Worm (Caenorhabditis elegans) whole organism, midembryonic: ENCODE measurements around the gene aco-1.

Source experiments
- klf-2 ChIP-seq: fragments of 200-800 bp; sonication (Bioruptor generic); conservative IDR thresholded peaks from 2 replicates; pipeline ENCODE4 v1.3.6; 2022; ENCODE audit warnings: missing genetic modification reagents, missing genetic modification characterization, missing compliant biosample characterization
- ref-1 ChIP-seq: fragments of 200-800 bp; sonication (Bioruptor generic); conservative IDR thresholded peaks from 2 replicates; pipeline ENCODE4 v1.3.6; 2022; ENCODE audit warnings: missing genetic modification reagents, missing genetic modification characterization, missing compliant biosample characterization
- ztf-29 ChIP-seq: fragments of 200-800 bp; sonication (Bioruptor generic); IDR thresholded peaks from 2 replicates; pipeline ENCODE4 v1.3.6; 2022; ENCODE audit warnings: missing genetic modification reagents, missing genetic modification characterization, missing compliant biosample characterization

DNA sequence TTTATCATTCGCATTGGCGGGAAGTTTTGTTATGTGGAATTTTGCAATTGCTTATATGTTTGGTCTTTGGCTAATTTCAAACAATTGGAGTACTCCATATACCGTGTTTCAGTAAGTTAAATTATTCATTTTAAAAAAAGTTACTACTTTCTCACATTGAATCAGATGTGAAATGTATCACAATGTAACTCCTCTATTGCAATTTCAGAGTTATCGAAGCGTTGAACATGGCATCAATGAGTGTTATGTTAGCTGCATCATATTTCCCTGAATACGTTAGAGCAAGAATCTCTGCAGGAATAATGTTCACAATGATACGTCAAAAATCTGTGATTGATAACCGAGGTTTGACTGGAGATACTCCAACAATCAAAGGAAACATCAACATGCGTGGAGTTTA, 16.2 kb downstream of the aco-1 start:
- TF ChIP-seq ref-1 (GFP tag; lab: Robert Waterston, UW), result no peak
- no peak for TF ChIP-seq klf-2 (GFP tag; lab: Robert Waterston, UW)
- no peak for TF ChIP-seq ztf-29 (GFP tag; lab: Robert Waterston, UW)
